Worm (Caenorhabditis elegans) whole organism, L4/young adult: Measurements from ENCODE around the gene H35N09.1.

Source experiments
- W03F9.2 ChIP-seq: fragments of 150-350 bp; optimal IDR thresholded peaks from 2 replicates; lab custom pipeline; 2014; ENCODE audit warnings: missing biosample characterization, missing genetic modification characterization
- dao-5 ChIP-seq: sonication (generic microtip); optimal IDR thresholded peaks from 2 replicates; lab custom pipeline; 2016; ENCODE audit warnings: missing genotype, missing genetic modification characterization, moderate library complexity, missing compliant biosample characterization
- him-1 ChIP-seq: sonication (generic microtip); optimal IDR thresholded peaks from 2 replicates; lab custom pipeline; 2016; ENCODE audit warnings: missing genotype, missing genetic modification reagents, missing genetic modification characterization, missing compliant biosample characterization

The H35N09.1 gene

ce11 chrX:8625090-8625489 lies 20.0 kb downstream of the H35N09.1 start, which contains the start of gene K01A12.3:
Gene K01A12.3 (minus strand): TSS chrX:8625190.
- TF ChIP-seq dao-5 (tag; lab: Kevin White, UChicago) (no peak), him-1 (tag; lab: Kevin White, UChicago) (no peak), W03F9.2 (tag; lab: Kevin White, UChicago) (no peak)

- TF ChIP-seq W03F9.2 (tag; lab: Kevin White, UChicago): no peak
- no peak for TF ChIP-seq him-1 (tag; lab: Kevin White, UChicago)
- no peak for TF ChIP-seq dao-5 (tag; lab: Kevin White, UChicago)
Observed at ce11 chrX:8638679-8639184, 33.6 kb downstream of the H35N09.1 start.

ce11 chrX:8640654-8641053 lies 35.5 kb downstream of the H35N09.1 start:
- peak; percentile 1 for TF ChIP-seq W03F9.2 (tag; lab: Kevin White, UChicago)
- TF ChIP-seq dao-5 (tag; lab: Kevin White, UChicago): no peak
- TF ChIP-seq him-1 (tag; lab: Kevin White, UChicago): no peak

ce11 chrX:8643817-8644216 lies 38.7 kb downstream of the H35N09.1 start, which contains the start of gene stg-2:
Gene stg-2 (minus strand): TSS chrX:8643917.
- TF ChIP-seq him-1 (tag; lab: Kevin White, UChicago): no peak
- no peak for TF ChIP-seq W03F9.2 (tag; lab: Kevin White, UChicago)
- no peak for TF ChIP-seq dao-5 (tag; lab: Kevin White, UChicago)

- TF ChIP-seq him-1 (tag; lab: Kevin White, UChicago) (peak; percentile 68), W03F9.2 (tag; lab: Kevin White, UChicago) (peak; percentile 6), dao-5 (tag; lab: Kevin White, UChicago) (no peak)
Observed at ce11 chrX:8646287-8646686, 41.1 kb downstream of the H35N09.1 start.

- TF ChIP-seq him-1 (tag; lab: Kevin White, UChicago): no peak
- no peak for TF ChIP-seq W03F9.2 (tag; lab: Kevin White, UChicago)
- no peak for TF ChIP-seq dao-5 (tag; lab: Kevin White, UChicago)
Observed at ce11 chrX:8646997-8647396, 41.9 kb downstream of the H35N09.1 start, which contains the start of gene F12D9.2. Gene F12D9.2 (minus strand): TSS chrX:8647097.

- TF ChIP-seq him-1 (tag; lab: Kevin White, UChicago): no peak
- TF ChIP-seq dao-5 (tag; lab: Kevin White, UChicago): no peak
- no peak for TF ChIP-seq W03F9.2 (tag; lab: Kevin White, UChicago)
Observed at ce11 chrX:8648582-8648981, 43.4 kb downstream of the H35N09.1 start.

ce11 chrX:8650535-8650934 lies 45.4 kb downstream of the H35N09.1 start:
- TF ChIP-seq dao-5 (tag; lab: Kevin White, UChicago) (no peak), W03F9.2 (tag; lab: Kevin White, UChicago) (no peak), him-1 (tag; lab: Kevin White, UChicago) (no peak)

ce11 chrX:8656019-8656418 lies 50.9 kb downstream of the H35N09.1 start:
- TF ChIP-seq him-1 (tag; lab: Kevin White, UChicago): no peak
